Worm (Caenorhabditis elegans): ENCODE data around the gene eat-3.

ce11 chrII:9333714-9334113 lies 9.0 kb downstream of the eat-3 start, which contains the start of gene scp-1:
- TF ChIP-seq dao-5 (tag; optimal IDR thresholded peaks at IDR 0.05) (no peak), W03F9.2 (tag; optimal IDR thresholded peaks at IDR 0.05) (no peak)
